Fruit fly (Drosophila melanogaster) whole organism, pupa: Measurements from ENCODE around the gene CG15515.

Experiments used
- CG10348 ChIP-seq: fragments of 200-800 bp; sonication (Bioruptor generic); IDR thresholded peaks from 2 replicates; pipeline ENCODE4 v1.3.6; 2022; ENCODE audit warnings: missing biosample characterization, missing genetic modification characterization
- CG12605 ChIP-seq: fragments of 200-800 bp; sonication (Bioruptor generic); IDR thresholded peaks from 2 replicates; pipeline ENCODE4 v1.3.6; 2022; ENCODE audit warnings: missing biosample characterization, missing genetic modification characterization
- CG13204 ChIP-seq: fragments of 200-800 bp; sonication (Bioruptor generic); optimal IDR thresholded peaks from 2 replicates; lab custom pipeline; 2018; ENCODE audit warnings: missing biosample characterization, mild to moderate bottlenecking, missing genetic modification characterization, moderate library complexity
- CG14655 ChIP-seq: fragments of 200-800 bp; sonication (Bioruptor generic); optimal IDR thresholded peaks from 3 replicates; lab custom pipeline; 2017; ENCODE audit warnings: mild to moderate bottlenecking, missing biosample characterization, missing genetic modification reagents, missing genetic modification characterization
- CG15710 ChIP-seq: fragments of 200-800 bp; sonication (Bioruptor generic); optimal IDR thresholded peaks from 2 replicates; lab custom pipeline; 2018; ENCODE audit warnings: missing biosample characterization, mild to moderate bottlenecking, missing genetic modification characterization, moderate library complexity
- CG17806 ChIP-seq: fragments of 200-800 bp; sonication (Bioruptor generic); optimal IDR thresholded peaks from 2 replicates; lab custom pipeline; 2018; ENCODE audit warnings: missing biosample characterization, mild to moderate bottlenecking, missing genetic modification characterization, moderate library complexity
- CG32121 ChIP-seq: fragments of 200-800 bp; sonication (Bioruptor generic); IDR thresholded peaks from 2 replicates; pipeline ENCODE4 v1.3.6; 2022; ENCODE audit warnings: missing biosample characterization, missing genetic modification characterization
- CG34367 ChIP-seq: fragments of 200-800 bp; sonication (Bioruptor generic); optimal IDR thresholded peaks from 2 replicates; lab custom pipeline; 2018; ENCODE audit warnings: missing biosample characterization, mild to moderate bottlenecking, missing genetic modification characterization
- CG4496 ChIP-seq: fragments of 200-800 bp; sonication (Bioruptor generic); IDR thresholded peaks from 3 replicates; pipeline ENCODE4 v1.3.6; 2022; ENCODE audit warnings: missing biosample characterization, missing genetic modification characterization
- CG8159 ChIP-seq: fragments of 200-800 bp; sonication (Bioruptor generic); optimal IDR thresholded peaks from 3 replicates; lab custom pipeline; 2018; ENCODE audit warnings: missing biosample characterization, mild to moderate bottlenecking, missing genetic modification characterization, moderate library complexity
- CG8301 ChIP-seq: fragments of 200-800 bp; sonication (Bioruptor generic); optimal IDR thresholded peaks from 2 replicates; lab custom pipeline; 2018; ENCODE audit warnings: missing biosample characterization, mild to moderate bottlenecking, missing genetic modification characterization
- CG9948 ChIP-seq: fragments of 200-800 bp; sonication (Bioruptor generic); optimal IDR thresholded peaks from 2 replicates; lab custom pipeline; 2018; ENCODE audit warnings: missing biosample characterization, mild to moderate bottlenecking, missing genetic modification characterization, moderate library complexity
- D1 ChIP-seq: fragments of 200-800 bp; sonication (Bioruptor generic); optimal IDR thresholded peaks from 2 replicates; lab custom pipeline; 2018; ENCODE audit warnings: missing biosample characterization, mild to moderate bottlenecking, missing genetic modification characterization, moderate library complexity
- EcR ChIP-seq: fragments of 200-800 bp; sonication (Bioruptor generic); optimal IDR thresholded peaks from 3 replicates; lab custom pipeline; 2019; ENCODE audit warnings: missing biosample characterization, missing genetic modification characterization, mild to moderate bottlenecking, moderate library complexity, missing genetic modification reagents
- Ets98B ChIP-seq: fragments of 200-800 bp; sonication (Bioruptor generic); IDR thresholded peaks from 2 replicates; pipeline ENCODE4 v1.3.6; 2022; ENCODE audit warnings: missing biosample characterization, missing genetic modification characterization
- Pif1A ChIP-seq: fragments of 200-800 bp; sonication (Bioruptor generic); optimal IDR thresholded peaks from 3 replicates; lab custom pipeline; 2016; ENCODE audit warnings: missing biosample characterization, missing genetic modification characterization
- Pif1B ChIP-seq: fragments of 200-800 bp; sonication (Bioruptor generic); optimal IDR thresholded peaks from 3 replicates; lab custom pipeline; 2016; ENCODE audit warnings: missing biosample characterization, missing genetic modification characterization
- Snoo ChIP-seq: fragments of 200-800 bp; sonication (Bioruptor generic); optimal IDR thresholded peaks from 3 replicates; lab custom pipeline; 2017; ENCODE audit warnings: missing biosample characterization, mild to moderate bottlenecking, missing genetic modification characterization, inconsistent platforms
- fd96Ca ChIP-seq: fragments of 200-800 bp; sonication (Bioruptor generic); IDR thresholded peaks from 3 replicates; pipeline ENCODE4 v1.3.6; 2022; ENCODE audit warnings: missing biosample characterization, missing genetic modification characterization
- gl ChIP-seq: fragments of 200-800 bp; sonication (Bioruptor generic); optimal IDR thresholded peaks from 2 replicates; lab custom pipeline; 2018; ENCODE audit warnings: missing biosample characterization, mild to moderate bottlenecking, missing genetic modification characterization
- rn ChIP-seq: fragments of 200-800 bp; sonication (Bioruptor generic); IDR thresholded peaks from 2 replicates; pipeline ENCODE4 v1.3.6; 2022; ENCODE audit warnings: missing biosample characterization, missing genetic modification characterization

CG15515 gene

DNA sequence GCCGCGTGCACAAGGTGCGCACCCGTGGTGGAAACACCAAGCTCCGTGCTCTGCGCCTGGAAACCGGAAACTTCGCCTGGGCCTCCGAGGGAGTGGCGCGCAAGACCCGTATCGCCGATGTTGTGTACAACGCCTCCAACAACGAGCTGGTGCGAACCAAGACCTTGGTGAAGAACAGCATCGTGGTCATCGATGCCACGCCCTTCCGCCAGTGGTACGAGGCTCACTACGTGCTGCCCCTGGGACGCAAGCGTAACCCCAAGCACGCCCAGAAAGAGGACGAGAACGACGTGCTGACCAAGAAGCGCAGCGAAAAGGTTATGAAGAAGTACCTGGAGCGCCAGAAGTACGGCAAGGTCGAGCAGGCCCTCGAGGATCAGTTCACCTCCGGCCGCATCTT, 42.5 kb upstream of the CG15515 start:
- TF ChIP-seq CG17806 (tag; lab: Kevin White, UChicago) (no peak), CG15710 (tag; lab: Kevin White, UChicago) (no peak), CG9948 (tag; lab: Kevin White, UChicago) (no peak), CG13204 (GFP tag; lab: Kevin White, UChicago) (no peak), CG14655 (GFP tag; lab: Kevin White, UChicago) (no peak), CG34367 (tag; lab: Kevin White, UChicago) (no peak)

DNA sequence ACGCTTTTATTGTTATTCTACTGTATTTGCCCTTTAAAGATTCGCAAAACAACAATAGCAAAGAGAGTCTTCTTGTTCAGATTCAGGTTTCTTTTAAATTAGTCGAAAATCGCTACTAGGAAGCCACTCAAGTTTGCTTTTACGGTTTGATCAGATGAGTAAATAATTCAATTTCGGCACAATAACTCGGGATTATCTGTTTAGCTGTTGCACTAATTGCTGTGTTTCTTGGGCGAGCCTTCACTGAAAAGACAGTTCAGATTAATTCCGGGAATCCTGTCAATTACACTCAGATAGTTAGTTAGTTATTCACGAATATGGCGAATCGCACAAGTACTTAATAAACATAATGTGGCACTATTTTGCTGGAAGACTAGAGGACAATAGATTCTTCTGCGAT, 38.6 kb upstream of the CG15515 start:
- TF ChIP-seq CG34367 (tag; lab: Kevin White, UChicago) (no peak), CG4496 (GFP tag; lab: Robert Waterston, UW) (no peak), CG12605 (GFP tag; lab: Robert Waterston, UW) (no peak), gl (no peak), CG9948 (tag; lab: Kevin White, UChicago) (no peak), CG32121 (no peak), D1 (tag; lab: Kevin White, UChicago) (no peak)

DNA sequence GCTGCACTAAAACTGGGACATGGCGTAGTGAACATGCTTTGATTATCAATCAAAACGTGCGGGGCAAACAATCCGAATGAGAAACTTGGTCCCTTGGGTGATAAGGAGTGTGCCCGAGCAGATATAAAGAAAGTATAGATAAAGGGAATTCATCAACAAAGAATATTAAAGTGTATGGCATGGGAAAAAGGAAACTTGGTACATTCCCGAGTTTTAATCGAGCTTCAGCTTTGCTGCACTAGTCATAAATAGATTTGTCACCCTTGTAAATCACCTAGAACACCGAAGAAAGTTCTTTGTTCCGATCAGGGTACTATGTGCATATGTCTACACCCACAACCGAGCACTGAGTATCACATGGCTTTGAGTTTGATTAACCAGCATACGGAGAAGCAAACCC, 37.8 kb upstream of the CG15515 start:
- TF ChIP-seq fd96Ca (GFP tag; lab: Robert Waterston, UW) (no peak), D1 (tag; lab: Kevin White, UChicago) (no peak), CG17806 (tag; lab: Kevin White, UChicago) (no peak), CG8301 (tag; lab: Kevin White, UChicago) (no peak), CG32121 (no peak), CG34367 (tag; lab: Kevin White, UChicago) (no peak), CG9948 (tag; lab: Kevin White, UChicago) (no peak), Ets98B (no peak), CG13204 (GFP tag; lab: Kevin White, UChicago) (no peak), gl (no peak), rn (GFP tag; lab: Robert Waterston, UW) (no peak)

DNA sequence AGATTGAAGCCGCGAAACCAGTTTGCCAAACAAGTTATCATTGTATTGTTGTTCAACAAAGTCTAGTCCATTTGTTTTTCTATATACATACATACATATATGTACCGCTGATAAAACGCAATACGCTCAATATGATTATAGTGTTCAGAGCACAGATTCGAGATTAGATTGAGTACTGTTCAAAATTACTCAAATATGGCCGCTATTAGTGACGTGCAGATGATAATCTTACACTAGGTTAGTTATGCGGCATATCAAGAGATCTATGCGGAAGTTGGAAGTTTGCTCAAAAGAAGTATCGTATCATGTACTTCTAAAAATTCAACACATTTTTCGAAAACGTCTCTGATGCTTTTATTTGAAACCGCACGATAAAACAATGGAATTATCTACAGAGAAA, 37.4 kb upstream of the CG15515 start:
- TF ChIP-seq CG13204 (GFP tag; lab: Kevin White, UChicago) (no peak), CG17806 (tag; lab: Kevin White, UChicago) (no peak), CG9948 (tag; lab: Kevin White, UChicago) (no peak), fd96Ca (GFP tag; lab: Robert Waterston, UW) (no peak), CG12605 (GFP tag; lab: Robert Waterston, UW) (no peak), rn (GFP tag; lab: Robert Waterston, UW) (no peak), CG10348 (GFP tag; lab: Robert Waterston, UW) (no peak), CG32121 (no peak), Pif1B (GFP tag; lab: Kevin White, UChicago) (no peak), Pif1A (GFP tag; lab: Kevin White, UChicago) (no peak), CG15710 (tag; lab: Kevin White, UChicago) (no peak), Snoo (tag; lab: Kevin White, UChicago) (no peak), CG8159 (tag; lab: Kevin White, UChicago) (no peak), CG34367 (tag; lab: Kevin White, UChicago) (no peak), D1 (tag; lab: Kevin White, UChicago) (no peak)

DNA sequence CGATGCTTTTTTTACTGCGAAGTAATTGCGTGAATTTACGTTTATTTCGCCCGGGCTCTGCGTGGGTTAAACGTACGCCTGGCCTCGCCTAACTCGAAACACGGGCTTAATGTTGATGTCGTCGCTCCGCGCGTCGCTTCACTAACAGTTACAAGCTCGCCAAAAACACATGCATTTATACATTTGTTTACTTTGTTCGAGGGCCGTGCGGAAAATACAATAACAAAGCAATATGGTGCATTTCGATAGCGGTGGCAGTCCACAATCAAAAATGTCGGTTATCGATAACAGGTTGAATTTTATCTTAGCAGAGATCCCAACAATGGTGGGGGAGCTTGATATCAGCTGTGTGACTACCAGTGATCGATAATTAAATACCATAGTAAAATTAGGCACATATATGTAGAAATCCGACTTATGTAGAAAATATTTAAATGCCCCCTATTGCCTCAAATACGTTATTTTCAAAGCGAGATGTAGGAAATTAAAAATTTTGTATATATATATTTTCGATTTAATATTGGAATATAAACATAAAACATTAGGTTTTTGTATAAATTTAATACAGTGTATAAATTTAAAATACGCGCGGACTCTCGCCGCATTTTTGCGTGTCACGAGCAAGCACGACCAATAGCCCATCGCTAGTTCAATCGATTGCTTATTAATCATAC, 36.5 kb upstream of the CG15515 start, which contains the start of gene Zip99C:
TSS of gene Zip99C (minus strand) at position 220 of the 674 bp plus-strand sequence.
- no peak for TF ChIP-seq CG14655 (GFP tag; lab: Kevin White, UChicago)
- no peak for TF ChIP-seq CG10348 (GFP tag; lab: Robert Waterston, UW)
- peak; percentile 19 for TF ChIP-seq CG17806 (tag; lab: Kevin White, UChicago)
- TF ChIP-seq CG4496 (GFP tag; lab: Robert Waterston, UW): no peak
- TF ChIP-seq CG15710 (tag; lab: Kevin White, UChicago): peak; percentile 13
- no peak for TF ChIP-seq gl
- TF ChIP-seq EcR: peak; percentile 71

DNA sequence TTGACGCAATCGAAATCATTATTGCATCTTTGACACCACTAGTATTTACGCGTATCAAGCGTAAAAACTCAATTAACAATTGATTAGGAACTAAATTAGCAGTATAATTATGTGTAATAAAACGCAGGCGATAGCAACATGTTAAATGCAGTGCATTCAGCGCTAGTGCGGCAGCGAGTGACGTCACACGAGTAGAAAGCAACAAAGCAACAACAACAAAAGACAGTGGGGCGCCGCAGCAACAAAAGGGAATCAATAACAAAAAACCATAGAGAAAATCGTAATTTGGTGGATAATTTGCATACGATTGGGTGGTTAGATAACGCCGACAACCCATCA, 35.9 kb upstream of the CG15515 start, which contains the start of gene CG34133:
TSS of gene CG34133 (plus strand) at position 16 of the 339 bp plus-strand sequence.
- no peak for TF ChIP-seq CG4496 (GFP tag; lab: Robert Waterston, UW)
- no peak for TF ChIP-seq gl
- no peak for TF ChIP-seq Pif1B (GFP tag; lab: Kevin White, UChicago)
- no peak for TF ChIP-seq CG34367 (tag; lab: Kevin White, UChicago)
- TF ChIP-seq CG12605 (GFP tag; lab: Robert Waterston, UW): no peak

DNA sequence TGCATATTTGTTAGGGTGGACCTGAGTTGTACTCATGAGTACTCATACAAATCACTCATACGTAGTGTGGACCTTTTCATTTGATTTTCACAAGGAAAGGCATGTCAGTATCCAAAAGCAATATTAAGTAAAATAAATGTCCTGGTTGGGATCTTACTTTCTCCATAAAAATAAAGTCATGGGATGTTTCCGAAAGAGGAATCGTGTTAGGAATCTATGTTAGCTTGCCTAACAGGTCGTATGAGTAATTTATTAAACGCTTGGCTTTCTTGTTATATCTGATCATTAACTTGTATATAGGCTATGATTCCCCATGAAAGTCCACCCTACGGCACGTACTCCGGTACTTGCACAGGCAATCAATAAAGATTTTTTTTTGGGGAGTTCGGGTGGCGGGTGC, 29.4 kb upstream of the CG15515 start:
- TF ChIP-seq CG17806 (tag; lab: Kevin White, UChicago): peak; percentile 64
- no peak for TF ChIP-seq D1 (tag; lab: Kevin White, UChicago)
- no peak for TF ChIP-seq EcR
- peak; percentile 84 for TF ChIP-seq Pif1B (GFP tag; lab: Kevin White, UChicago)
- peak; percentile 82 for TF ChIP-seq CG8301 (tag; lab: Kevin White, UChicago)
- peak; percentile 49 for TF ChIP-seq gl
- peak; percentile 68 for TF ChIP-seq CG9948 (tag; lab: Kevin White, UChicago)
- peak; percentile 49 for TF ChIP-seq Snoo (tag; lab: Kevin White, UChicago)
- TF ChIP-seq rn (GFP tag; lab: Robert Waterston, UW): no peak
- TF ChIP-seq CG8159 (tag; lab: Kevin White, UChicago): peak; percentile 96
- peak; percentile 66; the same call in 2 of the 3 replicates for TF ChIP-seq fd96Ca (GFP tag; lab: Robert Waterston, UW)
- TF ChIP-seq CG13204 (GFP tag; lab: Kevin White, UChicago): no peak
- peak; percentile 52 for TF ChIP-seq CG34367 (tag; lab: Kevin White, UChicago)
- peak; percentile 63 for TF ChIP-seq CG15710 (tag; lab: Kevin White, UChicago)
- peak; percentile 85 for TF ChIP-seq Pif1A (GFP tag; lab: Kevin White, UChicago)
- TF ChIP-seq CG14655 (GFP tag; lab: Kevin White, UChicago): no peak
- peak; percentile 54; the same call in 1 of the 2 replicates for TF ChIP-seq CG32121
- TF ChIP-seq CG10348 (GFP tag; lab: Robert Waterston, UW): no peak
- TF ChIP-seq CG4496 (GFP tag; lab: Robert Waterston, UW): peak; percentile 65
- TF ChIP-seq CG12605 (GFP tag; lab: Robert Waterston, UW): no peak
- peak; percentile 38; the same call in 1 of the 2 replicates for TF ChIP-seq Ets98B
